Fruit fly (Drosophila melanogaster): ENCODE results near the gene CG42393.

DNA sequence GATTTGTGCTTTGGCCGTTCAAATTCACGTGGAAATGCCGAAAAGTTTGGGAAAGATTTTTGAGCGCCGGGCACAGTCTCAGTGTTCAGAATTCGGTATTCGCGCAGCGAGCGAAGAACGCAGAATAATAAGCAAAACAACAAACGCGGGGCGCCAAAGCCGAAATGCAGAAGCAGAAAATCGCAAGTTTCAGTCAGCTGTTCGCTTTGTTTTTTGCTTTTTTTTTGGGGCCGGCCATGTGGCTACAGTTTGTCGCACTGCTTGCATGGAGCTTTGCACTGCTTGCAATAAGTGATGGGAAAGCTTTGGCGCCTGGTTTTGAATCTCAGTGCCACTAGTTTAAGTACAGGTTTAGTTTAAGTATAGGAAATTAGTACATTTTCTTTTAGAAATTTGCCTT is 16.6 kb upstream of the CG42393 start:
- TF ChIP-seq CTCF (optimal IDR thresholded peaks at IDR 0.05): no peak
- no peak for TF ChIP-seq CG8478 (optimal IDR thresholded peaks at IDR 0.05)
